Worm (Caenorhabditis elegans) whole organism, mixed stage, embryonic: ENCODE measurements around the gene fbxb-63.
"Not testable (repeated sequence)": the region's sequence is repeated elsewhere in the genome, so short reads cannot be mapped to it uniquely, and the experiment has no call there.

Source experiments
- M03D4.4 ChIP-seq: sonication (generic microtip); optimal IDR thresholded peaks from 2 replicates; lab custom pipeline; 2017; ENCODE audit warnings: mild to moderate bottlenecking, missing genetic modification characterization, missing compliant biosample characterization
- bed-3 ChIP-seq: fragments of 200-800 bp; sonication (Bioruptor generic); optimal IDR thresholded peaks from 3 replicates; lab custom pipeline; 2018; ENCODE audit warnings: mild to moderate bottlenecking, missing genetic modification characterization, moderate library complexity, missing compliant biosample characterization
- blmp-1 ChIP-seq: fragments of 150-350 bp; optimal IDR thresholded peaks from 2 replicates; lab custom pipeline; 2014; ENCODE audit warnings: missing biosample characterization, missing genetic modification characterization
- ceh-43 ChIP-seq: fragments of 200-800 bp; sonication (Bioruptor generic); optimal IDR thresholded peaks from 2 replicates; lab custom pipeline; 2018; ENCODE audit warnings: mild to moderate bottlenecking, missing genetic modification characterization, moderate library complexity, missing compliant biosample characterization
- ceh-83 ChIP-seq: fragments of 200-800 bp; sonication (Bioruptor generic); optimal IDR thresholded peaks from 2 replicates; lab custom pipeline; 2018; ENCODE audit warnings: mild to moderate bottlenecking, missing genetic modification characterization, missing compliant biosample characterization
- ces-1 ChIP-seq: fragments of 150-350 bp; optimal IDR thresholded peaks from 2 replicates; lab custom pipeline; 2014; ENCODE audit warnings: missing biosample characterization, missing genetic modification reagents, missing genetic modification characterization
- cnd-1 ChIP-seq: fragments of 200-800 bp; sonication (Bioruptor generic); optimal IDR thresholded peaks from 2 replicates; lab custom pipeline; 2018; ENCODE audit warnings: mild to moderate bottlenecking, missing genetic modification characterization, missing compliant biosample characterization
- elt-1 ChIP-seq: sonication (generic microtip); optimal IDR thresholded peaks from 2 replicates; lab custom pipeline; 2017; ENCODE audit warnings: missing genetic modification characterization, mild to moderate bottlenecking, missing compliant biosample characterization, antibody characterized with exemption, moderate library complexity, borderline replicate concordance; ENCODE audit not compliant: insufficient read depth
- elt-3 ChIP-seq: fragments of 150-350 bp; optimal IDR thresholded peaks from 2 replicates; lab custom pipeline; 2014; ENCODE audit warnings: missing biosample characterization, missing genetic modification characterization
- flh-1 ChIP-seq: fragments of 200-800 bp; sonication (Bioruptor generic); optimal IDR thresholded peaks from 2 replicates; lab custom pipeline; 2018; ENCODE audit warnings: mild to moderate bottlenecking, missing genetic modification characterization, moderate library complexity, missing compliant biosample characterization
- hlh-1 ChIP-seq: fragments of 150-350 bp; optimal IDR thresholded peaks from 2 replicates; lab custom pipeline; 2014; ENCODE audit warnings: missing biosample characterization, missing genetic modification reagents, missing genetic modification characterization
- lin-13 ChIP-seq: fragments of 150-350 bp; optimal IDR thresholded peaks from 2 replicates; lab custom pipeline; 2014; ENCODE audit warnings: missing biosample characterization, missing genetic modification characterization
- lin-32 ChIP-seq: fragments of 200-800 bp; sonication (Bioruptor generic); optimal IDR thresholded peaks from 2 replicates; lab custom pipeline; 2018; ENCODE audit warnings: mild to moderate bottlenecking, missing genetic modification characterization, missing compliant biosample characterization
- lsy-2 ChIP-seq: fragments of 150-350 bp; optimal IDR thresholded peaks from 2 replicates; lab custom pipeline; 2014; ENCODE audit warnings: missing biosample characterization, missing genetic modification characterization
- mab-5 ChIP-seq: fragments of 150-350 bp; optimal IDR thresholded peaks from 2 replicates; lab custom pipeline; 2014; ENCODE audit warnings: missing biosample characterization, missing genetic modification characterization
- mls-2 ChIP-seq: sonication (generic microtip); optimal IDR thresholded peaks from 2 replicates; lab custom pipeline; 2016; ENCODE audit warnings: mild to moderate bottlenecking, missing genetic modification characterization, moderate library complexity, missing compliant biosample characterization
- nhr-12 ChIP-seq: fragments of 150-350 bp; optimal IDR thresholded peaks from 2 replicates; lab custom pipeline; 2014; ENCODE audit warnings: missing biosample characterization, missing genetic modification characterization
- nhr-2 ChIP-seq: fragments of 150-350 bp; optimal IDR thresholded peaks from 2 replicates; lab custom pipeline; 2014; ENCODE audit warnings: missing biosample characterization, missing genetic modification characterization
- nhr-237 ChIP-seq: fragments of 150-350 bp; optimal IDR thresholded peaks from 2 replicates; lab custom pipeline; 2014; ENCODE audit warnings: missing biosample characterization, missing genetic modification characterization
- nhr-28 ChIP-seq: fragments of 150-350 bp; optimal IDR thresholded peaks from 2 replicates; lab custom pipeline; 2014; ENCODE audit warnings: missing biosample characterization, missing genetic modification characterization
- nhr-76 ChIP-seq: sonication (generic microtip); optimal IDR thresholded peaks from 2 replicates; lab custom pipeline; 2017; ENCODE audit warnings: missing biosample characterization, missing genetic modification characterization
- pha-4 ChIP-seq: fragments of 150-350 bp; optimal IDR thresholded peaks from 2 replicates; lab custom pipeline; 2018; ENCODE audit warnings: missing biosample characterization, missing genetic modification reagents, missing genetic modification characterization
- sem-2 ChIP-seq: fragments of 200-800 bp; sonication (Bioruptor generic); optimal IDR thresholded peaks from 2 replicates; lab custom pipeline; 2018; ENCODE audit warnings: mild to moderate bottlenecking, missing genetic modification characterization, missing compliant biosample characterization
- snpc-4 ChIP-seq: fragments of 150-350 bp; optimal IDR thresholded peaks from 2 replicates; lab custom pipeline; 2014; ENCODE audit warnings: missing biosample characterization, missing genetic modification characterization
- sptf-1 ChIP-seq: sonication (generic microtip); optimal IDR thresholded peaks from 2 replicates; lab custom pipeline; 2017; ENCODE audit warnings: mild to moderate bottlenecking, missing genetic modification characterization, moderate library complexity, missing compliant biosample characterization
- tbx-8 ChIP-seq: fragments of 200-800 bp; sonication (Bioruptor generic); optimal IDR thresholded peaks from 2 replicates; lab custom pipeline; 2018; ENCODE audit warnings: mild to moderate bottlenecking, missing genetic modification characterization, moderate library complexity, missing compliant biosample characterization
- unc-120 ChIP-seq: sonication (generic microtip); optimal IDR thresholded peaks from 2 replicates; lab custom pipeline; 2017; ENCODE audit warnings: missing genetic modification characterization, missing compliant biosample characterization; ENCODE audit not compliant: poor library complexity, severe bottlenecking
- unc-62 ChIP-seq: fragments of 150-350 bp; optimal IDR thresholded peaks from 2 replicates; lab custom pipeline; 2014; ENCODE audit warnings: missing biosample characterization, missing genetic modification reagents, missing genetic modification characterization
- zip-8 ChIP-seq: fragments of 150-350 bp; optimal IDR thresholded peaks from 2 replicates; lab custom pipeline; 2014; ENCODE audit warnings: missing biosample characterization, missing genetic modification characterization
- ztf-11 ChIP-seq: fragments of 150-350 bp; optimal IDR thresholded peaks from 2 replicates; lab custom pipeline; 2014; ENCODE audit warnings: missing biosample characterization, missing genetic modification characterization

Gene fbxb-63

ce11 chrV:19322387-19322786 lies 18.9 kb upstream of the fbxb-63 start, which contains the start of gene C43D7.4:
C43D7.4 (minus strand) TSS chrV:19322487.
- no peak for TF ChIP-seq lin-32 (GFP tag; lab: Kevin White, UChicago)
- TF ChIP-seq nhr-237 = no peak
- TF ChIP-seq ztf-11 = no peak
- TF ChIP-seq unc-62 = no peak
- no peak for TF ChIP-seq snpc-4 (tag; lab: Kevin White, UChicago)
- no peak for TF ChIP-seq nhr-12 (tag; lab: Kevin White, UChicago)

ce11 chrV:19320385-19320784 lies 16.9 kb upstream of the fbxb-63 start, which contains the start of gene sdz-6:
sdz-6 (plus strand) TSS chrV:19320613.
- no peak for TF ChIP-seq mls-2 (tag; lab: Kevin White, UChicago)
- no peak for TF ChIP-seq hlh-1 (tag; lab: Kevin White, UChicago)
- TF ChIP-seq flh-1 (GFP tag; lab: Kevin White, UChicago) = no peak
- TF ChIP-seq elt-1 (tag; lab: Kevin White, UChicago) = no peak
- TF ChIP-seq cnd-1 (tag; lab: Kevin White, UChicago) = no peak
- no peak for TF ChIP-seq unc-62
- TF ChIP-seq blmp-1 (tag; lab: Kevin White, UChicago) = no peak
- TF ChIP-seq zip-8 (tag; lab: Kevin White, UChicago) = no peak
- TF ChIP-seq lin-32 (GFP tag; lab: Kevin White, UChicago) = no peak
- TF ChIP-seq bed-3 (GFP tag; lab: Kevin White, UChicago) = no peak
- no peak for TF ChIP-seq nhr-237
- no peak for TF ChIP-seq lsy-2 (tag; lab: Kevin White, UChicago)
- no peak for TF ChIP-seq sem-2 (GFP tag; lab: Kevin White, UChicago)
- TF ChIP-seq ceh-43 (GFP tag; lab: Kevin White, UChicago) = no peak
- TF ChIP-seq M03D4.4 (tag; lab: Kevin White, UChicago) = no peak
- no peak for TF ChIP-seq unc-120 (tag; lab: Kevin White, UChicago)
- TF ChIP-seq nhr-28 (tag; lab: Kevin White, UChicago) = no peak

ce11 chrV:19319460-19319995 lies 16.0 kb upstream of the fbxb-63 start, which contains the start of gene C43D7.7:
C43D7.7 (minus strand) TSS chrV:19319510.
- TF ChIP-seq ces-1 (GFP tag; lab: Kevin White, UChicago) (no peak), bed-3 (GFP tag; lab: Kevin White, UChicago) (no peak), pha-4 (tag; lab: Kevin White, UChicago) (no peak), sptf-1 (tag; lab: Kevin White, UChicago) (no peak), nhr-237 (no peak), nhr-76 (no peak), nhr-12 (tag; lab: Kevin White, UChicago) (no peak), unc-62 (no peak), lin-32 (GFP tag; lab: Kevin White, UChicago) (no peak), M03D4.4 (tag; lab: Kevin White, UChicago) (no peak), ceh-83 (GFP tag; lab: Kevin White, UChicago) (no peak), cnd-1 (tag; lab: Kevin White, UChicago) (no peak), nhr-2 (no peak), elt-3 (tag; lab: Kevin White, UChicago) (no peak), flh-1 (GFP tag; lab: Kevin White, UChicago) (no peak), lin-13 (no peak), ztf-11 (no peak), tbx-8 (GFP tag; lab: Kevin White, UChicago) (no peak)
- TF ChIP-seq, all 35 proteins: peak for 0

ce11 chrV:19317058-19317457 lies 13.5 kb upstream of the fbxb-63 start, which contains the start of gene srh-208:
srh-208 (plus strand) TSS chrV:19317358.
- TF ChIP-seq hlh-1, mab-5, nhr-12 (tag; lab: Kevin White, UChicago): not testable (repeated sequence)

ce11 chrV:19312975-19313374 lies 9.4 kb upstream of the fbxb-63 start, which contains the start of gene fbxb-64:
fbxb-64 (plus strand) TSS chrV:19313275.
- TF ChIP-seq nhr-237 (no peak), ztf-11 (no peak), ceh-43 (GFP tag; lab: Kevin White, UChicago) (no peak)
